Worm (Caenorhabditis elegans): ENCODE measurements around the gene R11D1.10.

The R11D1.10 gene

ce11 chrV:12695968-12696367 lies 33.4 kb upstream of the R11D1.10 start, which contains the start of gene K10C8.4:
Gene K10C8.4 (plus strand): TSS chrV:12696268.
- TF ChIP-seq fkh-10 (GFP tag; optimal IDR thresholded peaks at IDR 0.05) (no peak), hmg-11 (tag; optimal IDR thresholded peaks at IDR 0.05) (peak; percentile 3)

DNA sequence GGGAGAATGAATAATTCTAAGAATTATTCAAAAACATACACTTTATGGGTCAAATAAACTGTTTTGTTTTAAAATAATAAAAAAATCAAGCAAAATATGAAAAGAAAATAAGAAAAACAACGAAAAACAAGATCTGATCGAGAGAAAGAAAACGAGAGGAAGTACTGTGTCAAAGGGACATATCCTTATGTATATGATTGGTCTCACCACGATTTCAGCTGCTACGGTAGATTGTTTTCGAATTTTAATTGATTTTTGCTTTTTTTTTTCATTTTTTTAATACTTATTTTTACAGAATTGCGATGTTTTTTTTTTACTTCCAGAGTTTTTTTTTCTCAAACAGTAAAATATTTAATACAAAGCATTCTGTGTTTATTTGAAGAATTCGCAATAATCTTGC lies 32.5 kb upstream of the R11D1.10 start:
- TF ChIP-seq elt-3 (tag; optimal IDR thresholded peaks at IDR 0.05) (no peak), hmg-11 (tag; optimal IDR thresholded peaks at IDR 0.05) (no peak), fkh-2 (tag; optimal IDR thresholded peaks at IDR 0.05) (no peak), pha-4 (tag; optimal IDR thresholded peaks at IDR 0.05) (no peak), elt-1 (tag; optimal IDR thresholded peaks at IDR 0.05) (no peak), aly-2 (tag; optimal IDR thresholded peaks at IDR 0.05) (no peak), unc-39 (tag; optimal IDR thresholded peaks at IDR 0.05) (no peak), ceh-82 (tag; optimal IDR thresholded peaks at IDR 0.05) (no peak), pqm-1 (tag; optimal IDR thresholded peaks at IDR 0.05) (no peak), fos-1 (tag; optimal IDR thresholded peaks at IDR 0.05) (no peak), nhr-237 (tag; optimal IDR thresholded peaks at IDR 0.05) (no peak), skn-1 (tag; optimal IDR thresholded peaks at IDR 0.05) (no peak), nhr-77 (tag; optimal IDR thresholded peaks at IDR 0.05) (no peak), snpc-4 (tag; optimal IDR thresholded peaks at IDR 0.05) (no peak), sea-2 (GFP tag; optimal IDR thresholded peaks at IDR 0.05) (no peak), ceh-16 (tag; optimal IDR thresholded peaks at IDR 0.05) (no peak), R02D3.7 (tag; optimal IDR thresholded peaks at IDR 0.05) (no peak)

DNA sequence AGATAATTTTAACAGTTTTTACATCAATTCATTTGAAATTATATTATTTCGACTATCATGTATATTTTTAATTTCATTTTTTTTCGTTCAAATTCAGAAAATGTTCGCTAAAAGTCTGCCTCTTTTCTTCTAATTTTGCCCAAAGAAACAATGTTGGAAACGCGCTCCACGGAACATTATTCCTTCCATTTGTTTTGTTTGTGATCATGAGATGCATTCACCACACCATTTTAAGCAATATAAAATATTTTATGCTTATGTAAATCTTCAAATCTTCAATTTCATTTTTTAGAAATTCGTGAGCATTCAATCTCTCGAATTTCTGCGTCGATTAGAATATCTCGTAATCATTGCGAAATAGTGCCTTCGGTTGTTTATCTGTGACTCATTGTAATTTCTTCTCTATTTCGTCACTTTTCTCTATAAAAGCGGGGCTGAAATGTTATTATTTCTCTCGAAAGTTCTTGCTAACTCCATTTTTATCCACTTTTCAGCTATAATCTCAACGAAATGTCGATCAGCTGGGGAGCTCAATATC lies 31.9 kb upstream of the R11D1.10 start, which contains the start of gene istr-1:
Gene istr-1 (plus strand): TSS at position 495 of the 538 bp plus-strand sequence.
- TF ChIP-seq hmg-11 (tag; optimal IDR thresholded peaks at IDR 0.05) = peak; percentile 22
- TF ChIP-seq nfya-1 (tag; optimal IDR thresholded peaks at IDR 0.05; ENCODE audit: insufficient read depth) = peak; percentile 34
- peak; percentile 17 for TF ChIP-seq snpc-4 (tag; optimal IDR thresholded peaks at IDR 0.05)
- peak; percentile 16 for TF ChIP-seq jun-1 (tag; optimal IDR thresholded peaks at IDR 0.05)
- no peak for TF ChIP-seq ama-1 (optimal IDR thresholded peaks at IDR 0.05)
- TF ChIP-seq elt-1 (tag; optimal IDR thresholded peaks at IDR 0.05) = no peak
- peak; percentile 36 for TF ChIP-seq pha-4 (tag; optimal IDR thresholded peaks at IDR 0.05)
- peak; percentile 51 for TF ChIP-seq lin-15B (tag; optimal IDR thresholded peaks at IDR 0.05)

DNA sequence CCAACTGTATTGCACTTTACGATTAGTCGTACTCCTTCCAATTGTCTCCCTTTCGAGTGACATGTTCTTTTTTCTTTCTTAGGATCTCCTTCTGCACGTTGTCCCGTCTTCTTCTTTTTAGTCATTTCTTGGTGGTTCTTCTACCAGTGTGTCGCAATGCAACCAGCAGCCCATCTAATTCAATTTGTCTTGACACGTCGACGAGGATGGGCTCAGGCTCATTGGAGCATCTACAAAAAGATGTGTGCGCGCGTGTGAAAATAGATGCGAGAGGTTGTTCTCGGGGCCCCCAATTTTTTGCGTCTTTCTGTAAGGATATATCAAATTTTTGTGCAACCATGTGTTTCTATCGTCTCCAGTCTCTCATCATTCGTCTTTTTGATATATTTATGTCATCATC lies 27.7 kb upstream of the R11D1.10 start:
- no peak for TF ChIP-seq mml-1 (tag; optimal IDR thresholded peaks at IDR 0.05)
- TF ChIP-seq nhr-77 (tag; optimal IDR thresholded peaks at IDR 0.05) = no peak
- no peak for TF ChIP-seq ztf-11 (tag; optimal IDR thresholded peaks at IDR 0.05)
- TF ChIP-seq ceh-28 (tag; optimal IDR thresholded peaks at IDR 0.05) = no peak
- no peak for TF ChIP-seq nhr-76 (tag; optimal IDR thresholded peaks at IDR 0.05)
- TF ChIP-seq elt-2 (tag; optimal IDR thresholded peaks at IDR 0.05) = no peak
- no peak for TF ChIP-seq sea-2 (GFP tag; optimal IDR thresholded peaks at IDR 0.05)

- TF ChIP-seq zag-1 (tag; optimal IDR thresholded peaks at IDR 0.05) (no peak), ama-1 (optimal IDR thresholded peaks at IDR 0.05) (no peak), fkh-10 (GFP tag; optimal IDR thresholded peaks at IDR 0.05) (no peak), ztf-4 (tag; optimal IDR thresholded peaks at IDR 0.05) (no peak), fkh-2 (tag; optimal IDR thresholded peaks at IDR 0.05) (no peak), nhr-28 (tag; optimal IDR thresholded peaks at IDR 0.05) (no peak), mdl-1 (tag; optimal IDR thresholded peaks at IDR 0.05) (no peak), tbx-2 (tag; optimal IDR thresholded peaks at IDR 0.05) (no peak), hmg-11 (tag; optimal IDR thresholded peaks at IDR 0.05) (no peak), nhr-25 (tag; optimal IDR thresholded peaks at IDR 0.05) (no peak), unc-39 (tag; optimal IDR thresholded peaks at IDR 0.05) (no peak), eor-1 (tag; optimal IDR thresholded peaks at IDR 0.05) (no peak), pqm-1 (tag; optimal IDR thresholded peaks at IDR 0.05) (no peak)
These were observed 25.2 kb upstream of the R11D1.10 start, which contains the start of gene R11D1.1 for ce11 chrV:12704077-12704476. Gene R11D1.1 (plus strand): TSS chrV:12704377.

DNA sequence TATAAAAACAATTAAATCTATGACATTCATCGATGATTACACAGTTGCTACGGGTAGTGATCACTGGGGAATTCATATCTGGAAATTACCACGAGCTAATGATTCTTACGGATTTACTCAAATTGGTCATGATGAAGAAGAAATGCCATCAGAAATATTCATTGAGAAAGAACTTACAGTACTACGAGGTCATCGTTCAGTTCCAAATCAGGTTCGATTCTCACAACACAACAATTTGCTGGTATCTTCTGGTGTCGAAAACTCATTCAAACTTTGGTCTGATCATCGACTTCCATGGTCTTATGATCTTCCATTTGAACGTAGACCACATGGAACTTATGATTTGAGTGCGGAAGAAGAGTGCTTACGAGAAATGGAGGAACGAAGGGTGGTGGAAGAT lies 22.8 kb upstream of the R11D1.10 start:
- TF ChIP-seq snpc-4 (tag; optimal IDR thresholded peaks at IDR 0.05) (no peak), elt-1 (tag; optimal IDR thresholded peaks at IDR 0.05) (no peak), nfya-1 (tag; optimal IDR thresholded peaks at IDR 0.05; ENCODE audit: insufficient read depth) (no peak), ztf-4 (tag; optimal IDR thresholded peaks at IDR 0.05) (no peak), R02D3.7 (tag; optimal IDR thresholded peaks at IDR 0.05) (no peak), nhr-76 (tag; optimal IDR thresholded peaks at IDR 0.05) (no peak), egl-5 (tag; optimal IDR thresholded peaks at IDR 0.05) (no peak), nhr-67 (tag; optimal IDR thresholded peaks at IDR 0.05) (no peak), ceh-28 (tag; optimal IDR thresholded peaks at IDR 0.05) (no peak), nhr-25 (tag; optimal IDR thresholded peaks at IDR 0.05) (no peak), fkh-10 (GFP tag; optimal IDR thresholded peaks at IDR 0.05) (no peak), nhr-11 (tag; optimal IDR thresholded peaks at IDR 0.05) (no peak)
